Worm (Caenorhabditis elegans): ENCODE measurements around the gene clec-51.

DNA sequence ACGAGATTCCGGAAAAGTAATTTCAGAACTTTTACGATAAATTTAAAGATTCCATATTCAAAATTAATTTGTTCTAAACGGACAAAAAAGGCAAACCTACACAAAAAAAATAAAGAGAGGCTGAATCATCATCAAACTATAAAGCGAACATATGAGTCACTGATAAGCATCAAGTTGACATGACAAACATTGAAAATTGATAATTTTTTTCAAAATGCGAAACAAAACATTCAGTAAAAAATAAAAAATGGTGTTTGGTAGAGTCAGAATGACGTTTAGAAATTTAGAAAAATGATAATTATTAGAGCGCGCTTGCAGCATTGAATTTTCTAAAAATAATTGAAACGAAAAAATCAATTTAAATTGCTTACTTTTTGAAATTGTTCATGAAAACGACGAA is 36.2 kb upstream of the clec-51 start:
- TF ChIP-seq lin-40 (tag; optimal IDR thresholded peaks at IDR 0.05) (no peak), unc-62 (GFP tag; optimal IDR thresholded peaks at IDR 0.05) (no peak), dox-1 (GFP tag; IDR thresholded peaks at IDR 0.05) (no peak), F23B12.7 (tag; optimal IDR thresholded peaks at IDR 0.05; ENCODE audit: insufficient read depth) (peak; percentile 5), ama-1 (optimal IDR thresholded peaks at IDR 0.05) (no peak), ama-1 (GFP tag; optimal IDR thresholded peaks at IDR 0.05) (no peak), ceh-91 (GFP tag; IDR thresholded peaks at IDR 0.05) (no peak)
